Fruit fly (Drosophila melanogaster): Measurements from ENCODE around the gene Cpsf6.

The Cpsf6 gene

dm6 chr3L:8288396-8288795 is 26.9 kb downstream of the Cpsf6 start (continued):
- TF ChIP-seq CG12299 (tag; optimal IDR thresholded peaks at IDR 0.05) (no peak), gfzf (GFP tag; optimal IDR thresholded peaks at IDR 0.05) (no peak), sug (tag; optimal IDR thresholded peaks at IDR 0.05) (peak; percentile 33), H2.0 (GFP tag; IDR thresholded peaks at IDR 0.05) (0 out of 2 replicates have a peak, but pooled peaks have one; percentile 34), Oli (tag; optimal IDR thresholded peaks at IDR 0.05) (peak; percentile 41), chn (GFP tag; optimal IDR thresholded peaks at IDR 0.05) (no peak), Dll (GFP tag; IDR thresholded peaks at IDR 0.05; ENCODE audit: partially characterized antibody) (no peak), CG34224 (GFP tag; IDR thresholded peaks at IDR 0.05; ENCODE audit: partially characterized antibody) (no peak), sd (tag; optimal IDR thresholded peaks at IDR 0.05) (peak; percentile 51), Atf3 (GFP tag; optimal IDR thresholded peaks at IDR 0.05) (no peak), NfI (GFP tag; optimal IDR thresholded peaks at IDR 0.05) (peak; percentile 33), CG7928 (GFP tag; optimal IDR thresholded peaks at IDR 0.05) (no peak), dmrt99B (tag; optimal IDR thresholded peaks at IDR 0.05) (peak; percentile 17), CG12155 (GFP tag; optimal IDR thresholded peaks at IDR 0.05) (peak; percentile 13), CG10654 (GFP tag; optimal IDR thresholded peaks at IDR 0.05) (no peak), bbx (GFP tag; IDR thresholded peaks at IDR 0.05; ENCODE audit: partially characterized antibody) (no peak), MESR4 (GFP tag; optimal IDR thresholded peaks at IDR 0.05) (no peak), NC2α (GFP tag; optimal IDR thresholded peaks at IDR 0.05) (no peak), zfh2 (GFP tag; optimal IDR thresholded peaks at IDR 0.05) (no peak), CG11504 (tag; optimal IDR thresholded peaks at IDR 0.05) (peak; percentile 36), Med (GFP tag) (peak; percentile 49), Atf6 (GFP tag; IDR thresholded peaks at IDR 0.05) (peak; percentile 58), CG31441 (GFP tag; IDR thresholded peaks at IDR 0.05) (0 out of 2 replicates have a peak, but pooled peaks have one; percentile 14), Hand (GFP tag; optimal IDR thresholded peaks at IDR 0.05) (no peak), lmd (GFP tag; IDR thresholded peaks at IDR 0.05) (peak; percentile 35; the same call in 1 of the 2 replicates), pfk (GFP tag; optimal IDR thresholded peaks at IDR 0.05) (no peak), TFAM (GFP tag; optimal IDR thresholded peaks at IDR 0.05) (no peak), tll (GFP tag; optimal IDR thresholded peaks at IDR 0.05) (no peak), CG2120 (GFP tag; optimal IDR thresholded peaks at IDR 0.05) (peak; percentile 46), Dad (GFP tag; optimal IDR thresholded peaks at IDR 0.05) (no peak), chif (GFP tag; optimal IDR thresholded peaks at IDR 0.05) (no peak), CG3281 (GFP tag; optimal IDR thresholded peaks at IDR 0.05) (peak; percentile 22), Hmr (GFP tag; optimal IDR thresholded peaks at IDR 0.05) (peak; percentile 0), CG17361 (GFP tag; IDR thresholded peaks at IDR 0.05) (0 out of 3 replicates have a peak, but pooled peaks have one; percentile 17), gem (tag; optimal IDR thresholded peaks at IDR 0.05) (peak; percentile 56), sens (GFP tag) (peak; percentile 62), crol (GFP tag; IDR thresholded peaks at IDR 0.05) (no peak), kay (GFP tag; optimal IDR thresholded peaks at IDR 0.05) (peak; percentile 43), CG2712 (tag; optimal IDR thresholded peaks at IDR 0.05) (peak; percentile 10), mam (GFP tag; optimal IDR thresholded peaks at IDR 0.05) (peak; percentile 24), grau (tag; optimal IDR thresholded peaks at IDR 0.05) (peak; percentile 74), C15 (GFP tag; IDR thresholded peaks at IDR 0.05) (no peak), CG5953 (GFP tag; IDR thresholded peaks at IDR 0.05) (no peak), CG1233 (GFP tag; optimal IDR thresholded peaks at IDR 0.05) (no peak), Dek (tag; optimal IDR thresholded peaks at IDR 0.05) (peak; percentile 3), Ptx1 (GFP tag; IDR thresholded peaks at IDR 0.05) (0 out of 2 replicates have a peak, but pooled peaks have one; percentile 12), Sry-δ (GFP tag; optimal IDR thresholded peaks at IDR 0.05) (no peak), Hr3 (GFP tag; optimal IDR thresholded peaks at IDR 0.05) (peak; percentile 1), CG34376 (GFP tag; optimal IDR thresholded peaks at IDR 0.05) (no peak), Hr51 (GFP tag; optimal IDR thresholded peaks at IDR 0.05) (peak in 1 of 2 experiments; percentile 45)

Data from whole organism, embryonic.